Worm (Caenorhabditis elegans) whole organism, L3 larva: ENCODE results near the gene C03A3.2.

Source experiments
- R02D3.7 ChIP-seq: fragments of 150-350 bp; optimal IDR thresholded peaks from 2 replicates; lab custom pipeline; 2014; ENCODE audit warnings: missing biosample characterization, missing genetic modification characterization
- ZK546.5 ChIP-seq: sonication (generic microtip); optimal IDR thresholded peaks from 2 replicates; lab custom pipeline; 2017; ENCODE audit warnings: missing biosample characterization, missing genetic modification characterization
- aly-2 ChIP-seq: fragments of 150-350 bp; optimal IDR thresholded peaks from 2 replicates; lab custom pipeline; 2014; ENCODE audit warnings: missing biosample characterization, missing genetic modification characterization
- fos-1 ChIP-seq: fragments of 150-350 bp; optimal IDR thresholded peaks from 2 replicates; lab custom pipeline; 2014; ENCODE audit warnings: missing biosample characterization, missing genetic modification characterization
- lin-39 ChIP-seq: fragments of 150-350 bp; optimal IDR thresholded peaks from 2 replicates; lab custom pipeline; 2018; ENCODE audit warnings: missing biosample characterization, missing genetic modification reagents, missing genetic modification characterization
- nhr-11 ChIP-seq: fragments of 150-350 bp; optimal IDR thresholded peaks from 2 replicates; lab custom pipeline; 2014; ENCODE audit warnings: missing biosample characterization, missing genetic modification characterization
- nhr-12 ChIP-seq: fragments of 150-350 bp; optimal IDR thresholded peaks from 2 replicates; lab custom pipeline; 2014; ENCODE audit warnings: missing biosample characterization, missing genetic modification characterization
- nhr-237 ChIP-seq: fragments of 150-350 bp; optimal IDR thresholded peaks from 2 replicates; lab custom pipeline; 2014; ENCODE audit warnings: missing biosample characterization, missing genetic modification characterization
- nhr-25 ChIP-seq: sonication (generic microtip); optimal IDR thresholded peaks from 2 replicates; lab custom pipeline; 2017; ENCODE audit warnings: missing biosample characterization, missing genetic modification characterization
- nhr-28 ChIP-seq: fragments of 150-350 bp; optimal IDR thresholded peaks from 2 replicates; lab custom pipeline; 2014; ENCODE audit warnings: missing biosample characterization, missing genetic modification characterization
- nhr-76 ChIP-seq: fragments of 150-350 bp; sonication (generic microtip); optimal IDR thresholded peaks from 5 replicates; lab custom pipeline; 2014; ENCODE audit warnings: missing biosample characterization, missing genetic modification characterization
- unc-62 ChIP-seq: fragments of 150-350 bp; sonication (generic microtip); optimal IDR thresholded peaks from 4 replicates; lab custom pipeline; 2014; ENCODE audit warnings: missing biosample characterization, missing genetic modification reagents, missing genetic modification characterization
- ztf-4 ChIP-seq: fragments of 150-350 bp; optimal IDR thresholded peaks from 2 replicates; lab custom pipeline; 2014; ENCODE audit warnings: missing biosample characterization, missing genetic modification characterization

DNA sequence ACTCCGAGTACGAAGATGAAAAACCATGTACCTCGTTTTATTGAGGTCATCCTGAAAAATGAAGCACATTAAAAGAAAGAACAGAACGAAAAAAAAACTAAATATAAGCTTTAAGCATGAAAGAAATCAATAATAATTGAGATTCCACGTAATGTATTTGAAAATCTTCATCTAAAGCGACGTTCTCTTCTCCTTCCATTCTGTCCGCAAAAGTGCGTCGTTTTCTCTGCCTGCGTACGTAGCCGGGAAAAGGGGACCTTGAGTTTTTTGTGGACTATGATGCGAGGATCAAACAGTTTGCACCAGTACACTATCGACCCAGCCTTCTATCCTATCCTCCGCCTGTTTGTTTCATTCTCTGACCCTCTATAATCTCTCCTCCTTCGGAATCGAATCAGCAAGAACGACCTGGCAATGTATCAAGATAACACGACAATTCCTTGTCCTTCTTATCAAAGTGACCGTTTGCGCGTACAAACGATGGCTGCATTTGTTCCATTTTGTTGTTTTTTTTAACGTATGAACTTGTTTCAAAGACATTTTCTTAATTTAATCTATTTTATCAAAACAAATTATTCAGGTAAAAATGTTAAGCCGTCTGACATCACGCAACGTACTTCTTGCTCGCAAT, 47.1 kb upstream of the C03A3.2 start, which contains the start of the genes C34F6.7 and idh-2:
- TF ChIP-seq fos-1 (tag; lab: Kevin White, UChicago), result no peak
- no peak for TF ChIP-seq ZK546.5 (tag; lab: Kevin White, UChicago)
- TF ChIP-seq nhr-25 (tag; lab: Kevin White, UChicago), result peak; percentile 33
- no peak for TF ChIP-seq nhr-28 (tag; lab: Kevin White, UChicago)
- no peak for TF ChIP-seq unc-62 (GFP tag; lab: Kevin White, UChicago)
- no peak for TF ChIP-seq ztf-4
- no peak for TF ChIP-seq nhr-11
- TF ChIP-seq nhr-237 (tag; lab: Kevin White, UChicago), result no peak
- no peak for TF ChIP-seq nhr-12
- TF ChIP-seq R02D3.7 (tag; lab: Kevin White, UChicago), result no peak
- TF ChIP-seq aly-2 (tag; lab: Kevin White, UChicago), result no peak
- no peak for TF ChIP-seq nhr-76
- TF ChIP-seq lin-39 (tag; lab: Kevin White, UChicago), result no peak
